Worm (Caenorhabditis elegans): Measurements from ENCODE around the gene cdh-7.

Gene cdh-7

ce11 chrII:14892515-14892914 is 49.5 kb downstream of the cdh-7 start:
- TF ChIP-seq chd-7 (tag; optimal IDR thresholded peaks at IDR 0.05) = no peak
- no peak for TF ChIP-seq B0019.2 (GFP tag; conservative IDR thresholded peaks at IDR 0.05)
- no peak for TF ChIP-seq lin-54 (GFP tag; optimal IDR thresholded peaks at IDR 0.05)
- TF ChIP-seq ceh-27 (GFP tag; optimal IDR thresholded peaks at IDR 0.05) = no peak
- TF ChIP-seq fkh-3 (tag; optimal IDR thresholded peaks at IDR 0.05) = no peak
- TF ChIP-seq sea-2 (GFP tag; IDR thresholded peaks at IDR 0.05) = no peak
- TF ChIP-seq somi-1 (GFP tag; optimal IDR thresholded peaks at IDR 0.05) = no peak
- TF ChIP-seq F57A8.1 (GFP tag; optimal IDR thresholded peaks at IDR 0.05) = no peak
- no peak for TF ChIP-seq hmg-1.2 (GFP tag; IDR thresholded peaks at IDR 0.05)
- TF ChIP-seq lin-26 (GFP tag; IDR thresholded peaks at IDR 0.05) = no peak
- TF ChIP-seq F39B2.1 (GFP tag; IDR thresholded peaks at IDR 0.05) = no peak
- no peak for TF ChIP-seq T26A5.8 (tag; optimal IDR thresholded peaks at IDR 0.05)
- TF ChIP-seq ceh-91 (GFP tag; IDR thresholded peaks at IDR 0.05) = no peak
- TF ChIP-seq ztf-18 (tag; optimal IDR thresholded peaks at IDR 0.05) = no peak
- no peak for TF ChIP-seq D2030.7 (GFP tag; IDR thresholded peaks at IDR 0.05)

- no peak for TF ChIP-seq mxl-1 (tag; optimal IDR thresholded peaks at IDR 0.05)
- TF ChIP-seq F55B11.4 (tag; optimal IDR thresholded peaks at IDR 0.05; ENCODE audit: borderline replicate concordance, insufficient read depth) = no peak
- no peak for TF ChIP-seq dox-1 (GFP tag; IDR thresholded peaks at IDR 0.05)
- no peak for TF ChIP-seq madf-3 (GFP tag; IDR thresholded peaks at IDR 0.05)
Measured at ce11 chrII:14896503-14896902, 53.5 kb downstream of the cdh-7 start.
